Fruit fly (Drosophila melanogaster) whole organism, prepupa: ENCODE data around the gene CG4101.

Source experiments
- CG11294 ChIP-seq: fragments of 200-800 bp; sonication (Bioruptor generic); IDR thresholded peaks from 2 replicates; pipeline ENCODE4 v1.3.6; 2022; ENCODE audit warnings: missing biosample characterization, missing genetic modification characterization
- CG32006 ChIP-seq: fragments of 200-800 bp; sonication (Bioruptor generic); optimal IDR thresholded peaks from 3 replicates; lab custom pipeline; 2017; ENCODE audit warnings: missing biosample characterization, mild to moderate bottlenecking, missing genetic modification characterization
- CG34406 ChIP-seq: fragments of 200-800 bp; sonication (Bioruptor generic); optimal IDR thresholded peaks from 3 replicates; lab custom pipeline; 2016; ENCODE audit warnings: missing biosample characterization, missing genetic modification characterization
- CG6163 ChIP-seq: fragments of 200-800 bp; sonication (Bioruptor generic); IDR thresholded peaks from 3 replicates; pipeline ENCODE4 v1.3.6; 2022; ENCODE audit warnings: missing biosample characterization, missing genetic modification characterization
- CG6854 ChIP-seq: fragments of 200-800 bp; sonication (Bioruptor generic); optimal IDR thresholded peaks from 2 replicates; lab custom pipeline; 2017; ENCODE audit warnings: missing biosample characterization, mild to moderate bottlenecking, missing genetic modification characterization
- Lpt ChIP-seq: fragments of 200-800 bp; sonication (Bioruptor generic); optimal IDR thresholded peaks from 3 replicates; lab custom pipeline; 2016; ENCODE audit warnings: missing biosample characterization, missing genetic modification characterization
- acj6 ChIP-seq: fragments of 200-800 bp; sonication (Bioruptor generic); optimal IDR thresholded peaks from 3 replicates; lab custom pipeline; 2016; ENCODE audit warnings: missing biosample characterization, missing genetic modification characterization

DNA sequence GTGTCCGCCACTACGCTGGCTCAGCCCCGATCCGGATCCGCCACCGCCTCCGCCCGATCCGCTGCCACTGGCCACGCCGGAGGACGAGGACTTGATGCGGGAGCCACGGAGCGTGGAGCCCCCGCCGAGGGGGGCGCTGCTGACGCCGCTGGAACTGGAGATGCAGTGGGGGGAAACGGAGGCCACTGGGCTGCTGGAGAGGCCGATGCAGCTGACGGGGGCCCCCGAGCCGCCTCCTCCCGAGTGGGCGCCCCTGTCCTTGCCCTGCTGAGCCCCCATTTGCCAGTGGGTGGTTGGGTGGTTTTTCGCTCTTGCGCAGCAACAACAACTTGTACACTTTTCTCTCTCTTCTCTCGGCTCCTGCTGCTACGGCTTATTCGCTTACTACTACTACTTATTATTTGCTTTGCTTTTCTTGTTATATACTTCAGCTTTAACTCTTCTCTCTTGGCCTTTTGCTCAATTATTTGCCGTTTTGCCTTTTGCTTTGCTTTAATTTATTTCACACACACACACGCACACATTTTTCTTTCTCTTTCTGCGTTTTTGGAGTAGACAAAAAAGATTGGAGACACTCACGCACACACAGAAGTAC, 34.7 kb downstream of the CG4101 start:
- TF ChIP-seq CG32006 (GFP tag; lab: Kevin White, UChicago), result no peak
- no peak for TF ChIP-seq CG34406
- no peak for TF ChIP-seq Lpt (GFP tag; lab: Kevin White, UChicago)
- no peak for TF ChIP-seq CG11294 (GFP tag; lab: Robert Waterston, UW)
- no peak for TF ChIP-seq CG6854
- TF ChIP-seq acj6 (GFP tag; lab: Kevin White, UChicago), result no peak
- TF ChIP-seq CG6163, result no peak
